ENCODE assay signal across 1 fruit fly cellular context in the genomic region with DNA sequence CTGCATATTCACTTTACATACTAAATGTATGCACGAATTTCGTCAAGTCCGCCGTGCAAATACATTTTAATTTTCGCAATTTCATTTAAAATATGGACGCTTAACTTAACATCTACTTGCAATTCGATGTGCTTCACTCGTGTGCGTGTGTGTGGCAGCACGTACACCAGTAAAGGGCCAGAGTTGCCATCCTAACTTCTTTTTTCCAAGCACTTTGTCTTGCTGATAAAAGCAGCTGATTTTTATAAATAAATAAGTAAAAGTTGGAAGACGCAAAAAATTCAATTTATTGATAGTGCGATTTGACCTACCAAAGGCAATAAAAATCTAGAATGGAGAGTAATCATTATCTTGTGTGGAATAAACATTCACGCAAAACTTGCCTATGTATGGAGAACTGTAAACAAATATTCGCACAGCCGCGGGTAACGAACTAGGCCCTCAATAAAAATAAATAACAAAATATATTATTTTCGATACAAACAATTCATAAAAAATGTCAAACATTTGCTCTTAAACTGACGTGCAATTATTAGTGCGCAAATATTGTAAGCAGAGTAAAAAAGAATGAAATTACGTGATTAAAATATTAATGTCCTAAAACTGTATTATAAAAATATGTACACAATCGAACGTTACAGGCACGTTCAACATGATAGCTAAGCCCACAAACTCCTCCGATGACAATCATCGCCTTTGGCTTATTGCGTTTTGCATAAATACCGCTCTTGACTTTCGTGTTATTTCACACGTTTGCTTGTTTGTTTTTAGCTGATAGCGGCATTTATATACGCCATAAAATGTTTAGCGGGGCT.
A peak's percentile ranks its signal among the peaks of the same experiment; 100 is the strongest.
TF ChIP-seq lines count a peak whose summit lies in the region.

No protein-coding gene starts in this region.

TF ChIP-seq in whole organism, embryonic, 481 proteins besides CTCF, POLR2A, EP300 and RAD21 (continued from another document and continues in another):
- TF ChIP-seq CG7271 (tag; optimal IDR thresholded peaks at IDR 0.05; lab: Kevin White, UChicago) = no peak
- no peak for TF ChIP-seq CG4360 (GFP tag; IDR thresholded peaks at IDR 0.05; lab: Robert Waterston, UW)
- no peak; the same call in 1 of the 2 replicates for TF ChIP-seq Ravus (GFP tag; IDR thresholded peaks at IDR 0.05; lab: Robert Waterston, UW)
- peak; percentile 58 for TF ChIP-seq nom (GFP tag; optimal IDR thresholded peaks at IDR 0.05; lab: Kevin White, UChicago)
- no peak for TF ChIP-seq CG7987 (GFP tag; optimal IDR thresholded peaks at IDR 0.05; lab: Kevin White, UChicago)
- TF ChIP-seq CoRest (tag; optimal IDR thresholded peaks at IDR 0.05; lab: Kevin White, UChicago) = peak; percentile 85
- no peak for TF ChIP-seq pzg (GFP tag; optimal IDR thresholded peaks at IDR 0.05; lab: Kevin White, UChicago)
- peak; percentile 87 for TF ChIP-seq row (GFP tag; IDR thresholded peaks at IDR 0.05; lab: Robert Waterston, UW)
- TF ChIP-seq CG10274 (GFP tag; optimal IDR thresholded peaks at IDR 0.05; lab: Kevin White, UChicago) = no peak
- TF ChIP-seq crp (GFP tag; optimal IDR thresholded peaks at IDR 0.05; lab: Kevin White, UChicago) = peak in 1 of 2 experiments; percentile 48
- peak; percentile 79 for TF ChIP-seq bcd (GFP tag; optimal IDR thresholded peaks at IDR 0.05; lab: Kevin White, UChicago)
- no peak for TF ChIP-seq Nf-YA (GFP tag; IDR thresholded peaks at IDR 0.05; lab: Robert Waterston, UW)
- peak; percentile 45; the same call in 1 of the 2 replicates for TF ChIP-seq al (GFP tag; IDR thresholded peaks at IDR 0.05; lab: Robert Waterston, UW)
- no peak for TF ChIP-seq CG2129 (GFP tag; IDR thresholded peaks at IDR 0.05; lab: Robert Waterston, UW; ENCODE audit: partially characterized antibody)
- peak; percentile 60 for TF ChIP-seq fd96Cb (tag; optimal IDR thresholded peaks at IDR 0.05; lab: Kevin White, UChicago)
- peak; percentile 52; the same call in 1 of the 3 replicates for TF ChIP-seq ase (GFP tag; IDR thresholded peaks at IDR 0.05; lab: Robert Waterston, UW)
- TF ChIP-seq CG7745 (tag; optimal IDR thresholded peaks at IDR 0.05; lab: Kevin White, UChicago) = no peak
- no peak for TF ChIP-seq da (GFP tag; optimal IDR thresholded peaks at IDR 0.05; lab: Kevin White, UChicago)
- no peak for TF ChIP-seq Sry-δ (GFP tag; optimal IDR thresholded peaks at IDR 0.05; lab: Kevin White, UChicago)
- no peak for TF ChIP-seq Myb (GFP tag; optimal IDR thresholded peaks at IDR 0.05; lab: Kevin White, UChicago)
- peak; percentile 40 for TF ChIP-seq oc (tag; optimal IDR thresholded peaks at IDR 0.05; lab: Kevin White, UChicago)
- peak; percentile 35; the same call in 1 of the 2 replicates for TF ChIP-seq CG14667 (GFP tag; IDR thresholded peaks at IDR 0.05; lab: Robert Waterston, UW)
- TF ChIP-seq gcm (GFP tag; optimal IDR thresholded peaks at IDR 0.05; lab: Kevin White, UChicago) = peak; percentile 38
- peak; percentile 57 for TF ChIP-seq CG10147 (GFP tag; optimal IDR thresholded peaks at IDR 0.05; lab: Kevin White, UChicago)
- peak; percentile 62; the same call in 2 of the 3 replicates for TF ChIP-seq CG17361 (GFP tag; IDR thresholded peaks at IDR 0.05; lab: Robert Waterston, UW)
- no peak for TF ChIP-seq Spps (tag; optimal IDR thresholded peaks at IDR 0.05; lab: Kevin White, UChicago)
- TF ChIP-seq CG11560 (tag; IDR thresholded peaks at IDR 0.05; lab: Robert Waterston, UW) = 0 out of 3 replicates have a peak, but pooled peaks have one; percentile 33
- TF ChIP-seq gce (GFP tag; IDR thresholded peaks at IDR 0.05; lab: Robert Waterston, UW) = no peak; the same call in 2 of the 3 replicates
- TF ChIP-seq Usf (GFP tag; optimal IDR thresholded peaks at IDR 0.05; lab: Kevin White, UChicago) = peak; percentile 60
- TF ChIP-seq Mes4 (GFP tag; optimal IDR thresholded peaks at IDR 0.05; lab: Kevin White, UChicago) = no peak
- peak; percentile 74 for TF ChIP-seq tio (GFP tag; optimal IDR thresholded peaks at IDR 0.05; lab: Kevin White, UChicago)
- peak; percentile 63 for TF ChIP-seq CG16815 (GFP tag; optimal IDR thresholded peaks at IDR 0.05; lab: Kevin White, UChicago)
- TF ChIP-seq dmrt11E (tag; optimal IDR thresholded peaks at IDR 0.05; lab: Kevin White, UChicago) = peak; percentile 53
- TF ChIP-seq croc (GFP tag; conservative IDR thresholded peaks at IDR 0.05; lab: Robert Waterston, UW) = no peak; the same call in 1 of the 3 replicates
- no peak for TF ChIP-seq CG7963 (GFP tag; IDR thresholded peaks at IDR 0.05; lab: Robert Waterston, UW; ENCODE audit: partially characterized antibody)
- TF ChIP-seq CG3281 (GFP tag; optimal IDR thresholded peaks at IDR 0.05; lab: Kevin White, UChicago) = peak; percentile 91
- TF ChIP-seq Hr78 (GFP tag; optimal IDR thresholded peaks at IDR 0.05; lab: Kevin White, UChicago) = no peak
- TF ChIP-seq abd-A (tag; optimal IDR thresholded peaks at IDR 0.05; lab: Kevin White, UChicago) = no peak
- TF ChIP-seq CG13287 (GFP tag; IDR thresholded peaks at IDR 0.05; lab: Robert Waterston, UW; ENCODE audit: partially characterized antibody) = peak; percentile 11; the same call in 1 of the 2 replicates
- TF ChIP-seq vvl (GFP tag; IDR thresholded peaks at IDR 0.05; lab: Robert Waterston, UW) = peak; percentile 37
- peak; percentile 15; the same call in 1 of the 2 replicates for TF ChIP-seq E2f2 (GFP tag; IDR thresholded peaks at IDR 0.05; lab: Robert Waterston, UW)
- peak; percentile 52 for TF ChIP-seq CG18262 (tag; optimal IDR thresholded peaks at IDR 0.05; lab: Kevin White, UChicago)
- no peak for TF ChIP-seq Doc3 (GFP tag; IDR thresholded peaks at IDR 0.05; lab: Robert Waterston, UW; ENCODE audit: partially characterized antibody)
- TF ChIP-seq ro (GFP tag; IDR thresholded peaks at IDR 0.05; lab: Robert Waterston, UW) = no peak
- peak; percentile 64 for TF ChIP-seq HmgZ (tag; optimal IDR thresholded peaks at IDR 0.05; lab: Kevin White, UChicago)
- TF ChIP-seq MBD-R2 (GFP tag; IDR thresholded peaks at IDR 0.05; lab: Robert Waterston, UW) = 0 out of 2 replicates have a peak, but pooled peaks have one; percentile 24
- no peak for TF ChIP-seq Hr39 (optimal IDR thresholded peaks at IDR 0.05; lab: Kevin White, UChicago)
- no peak for TF ChIP-seq unc-4 (GFP tag; IDR thresholded peaks at IDR 0.05; lab: Robert Waterston, UW; ENCODE audit: partially characterized antibody)
- TF ChIP-seq CG1832 (GFP tag; optimal IDR thresholded peaks at IDR 0.05; lab: Kevin White, UChicago) = no peak
- peak; percentile 20 for TF ChIP-seq CG15601 (tag; optimal IDR thresholded peaks at IDR 0.05; lab: Kevin White, UChicago)
- no peak for TF ChIP-seq shn (GFP tag; optimal IDR thresholded peaks at IDR 0.05; lab: Kevin White, UChicago)
- TF ChIP-seq CG7786 (GFP tag; optimal IDR thresholded peaks at IDR 0.05; lab: Kevin White, UChicago) = no peak
- peak; percentile 38 for TF ChIP-seq CG14710 (tag; optimal IDR thresholded peaks at IDR 0.05; lab: Kevin White, UChicago)
- 0 out of 3 replicates have a peak, but pooled peaks have one; percentile 25 for TF ChIP-seq otp (GFP tag; IDR thresholded peaks at IDR 0.05; lab: Robert Waterston, UW)
- TF ChIP-seq CG15479 (GFP tag; optimal IDR thresholded peaks at IDR 0.05; lab: Kevin White, UChicago) = no peak
- peak; percentile 64; the same call in 1 of the 2 replicates for TF ChIP-seq Awh (GFP tag; IDR thresholded peaks at IDR 0.05; lab: Robert Waterston, UW)
- TF ChIP-seq CG3065 (GFP tag; optimal IDR thresholded peaks at IDR 0.05; lab: Kevin White, UChicago) = no peak
- no peak for TF ChIP-seq hkb (optimal IDR thresholded peaks at IDR 0.05; lab: Kevin White, UChicago)
- peak; percentile 82; the same call in 1 of the 2 replicates for TF ChIP-seq hkb (GFP tag; IDR thresholded peaks at IDR 0.05; lab: Robert Waterston, UW)
- TF ChIP-seq Nf-YB (GFP tag; optimal IDR thresholded peaks at IDR 0.05; lab: Kevin White, UChicago) = peak; percentile 52
- peak; percentile 63 for TF ChIP-seq CG3847 (GFP tag; IDR thresholded peaks at IDR 0.05; lab: Robert Waterston, UW)
- no peak for TF ChIP-seq CG9797 (GFP tag; optimal IDR thresholded peaks at IDR 0.05; lab: Kevin White, UChicago)
- TF ChIP-seq Atf-2 (GFP tag; optimal IDR thresholded peaks at IDR 0.05; lab: Kevin White, UChicago) = no peak
- no peak for TF ChIP-seq Dfd (GFP tag; optimal IDR thresholded peaks at IDR 0.05; lab: Kevin White, UChicago)
- no peak for TF ChIP-seq tx (GFP tag; optimal IDR thresholded peaks at IDR 0.05; lab: Kevin White, UChicago)
- no peak for TF ChIP-seq Eip74EF (GFP tag; optimal IDR thresholded peaks at IDR 0.05; lab: Kevin White, UChicago)
- TF ChIP-seq CG2889 (GFP tag; IDR thresholded peaks at IDR 0.05; lab: Robert Waterston, UW) = peak; percentile 76
- TF ChIP-seq CG12769 (tag; optimal IDR thresholded peaks at IDR 0.05; lab: Kevin White, UChicago) = peak; percentile 27
- TF ChIP-seq CG15073 (GFP tag; optimal IDR thresholded peaks at IDR 0.05; lab: Kevin White, UChicago) = no peak
- TF ChIP-seq CG6272 (GFP tag; IDR thresholded peaks at IDR 0.05; lab: Robert Waterston, UW) = no peak
- peak; percentile 14; the same call in 1 of the 2 replicates for TF ChIP-seq ssp (GFP tag; IDR thresholded peaks at IDR 0.05; lab: Robert Waterston, UW)
- peak; percentile 71 for TF ChIP-seq CG13894 (tag; optimal IDR thresholded peaks at IDR 0.05; lab: Kevin White, UChicago)
- no peak for TF ChIP-seq HLHmδ (GFP tag; optimal IDR thresholded peaks at IDR 0.05; lab: Kevin White, UChicago)
- no peak for TF ChIP-seq CG3163 (GFP tag; optimal IDR thresholded peaks at IDR 0.05; lab: Kevin White, UChicago)
- no peak for TF ChIP-seq Dad (GFP tag; optimal IDR thresholded peaks at IDR 0.05; lab: Kevin White, UChicago)
- peak; percentile 86 for TF ChIP-seq CG34376 (GFP tag; optimal IDR thresholded peaks at IDR 0.05; lab: Kevin White, UChicago)
- peak; percentile 81 for TF ChIP-seq grau (tag; optimal IDR thresholded peaks at IDR 0.05; lab: Kevin White, UChicago)
- peak; percentile 39 for TF ChIP-seq CG15696 (tag; optimal IDR thresholded peaks at IDR 0.05; lab: Kevin White, UChicago)
- no peak for TF ChIP-seq TFAM (GFP tag; optimal IDR thresholded peaks at IDR 0.05; lab: Kevin White, UChicago)
- TF ChIP-seq Fer2 (tag; optimal IDR thresholded peaks at IDR 0.05; lab: Kevin White, UChicago) = peak; percentile 5
- TF ChIP-seq Opbp (GFP tag; IDR thresholded peaks at IDR 0.05; lab: Robert Waterston, UW; ENCODE audit: partially characterized antibody) = no peak
- TF ChIP-seq CG1603 (tag; optimal IDR thresholded peaks at IDR 0.05; lab: Kevin White, UChicago) = no peak
- TF ChIP-seq ranshi (GFP tag; IDR thresholded peaks at IDR 0.05; lab: Robert Waterston, UW) = peak; percentile 58; the same call in 1 of the 2 replicates
- 0 out of 2 replicates have a peak, but pooled peaks have one; percentile 26 for TF ChIP-seq CG17612 (GFP tag; IDR thresholded peaks at IDR 0.05; lab: Robert Waterston, UW)
- TF ChIP-seq CG10462 (GFP tag; optimal IDR thresholded peaks at IDR 0.05; lab: Kevin White, UChicago) = peak; percentile 18
- TF ChIP-seq Dip3 (GFP tag; optimal IDR thresholded peaks at IDR 0.05; lab: Kevin White, UChicago) = peak; percentile 44
- peak; percentile 51 for TF ChIP-seq CG8281 (tag; optimal IDR thresholded peaks at IDR 0.05; lab: Kevin White, UChicago)
- TF ChIP-seq CG4730 (GFP tag; IDR thresholded peaks at IDR 0.05; lab: Robert Waterston, UW) = no peak
- TF ChIP-seq CG13775 (GFP tag; optimal IDR thresholded peaks at IDR 0.05; lab: Kevin White, UChicago) = peak; percentile 77
- TF ChIP-seq CG11696 (GFP tag; IDR thresholded peaks at IDR 0.05; lab: Robert Waterston, UW) = peak; percentile 97
- TF ChIP-seq C15 (GFP tag; IDR thresholded peaks at IDR 0.05; lab: Robert Waterston, UW) = no peak
- no peak for TF ChIP-seq pita (GFP tag; optimal IDR thresholded peaks at IDR 0.05; lab: Kevin White, UChicago)
- peak; percentile 55 for TF ChIP-seq odd (GFP tag; optimal IDR thresholded peaks at IDR 0.05; lab: Kevin White, UChicago)
- TF ChIP-seq ttk (GFP tag; IDR thresholded peaks at IDR 0.05; lab: Robert Waterston, UW) = 0 out of 2 replicates have a peak, but pooled peaks have one; percentile 20
- TF ChIP-seq phol (tag; optimal IDR thresholded peaks at IDR 0.05; lab: Kevin White, UChicago) = peak; percentile 71
- no peak for TF ChIP-seq CG8089 (GFP tag; optimal IDR thresholded peaks at IDR 0.05; lab: Kevin White, UChicago)
- peak; percentile 37; the same call in 1 of the 2 replicates for TF ChIP-seq CG14441 (GFP tag; IDR thresholded peaks at IDR 0.05; lab: Robert Waterston, UW)
- no peak; the same call in 2 of the 3 replicates for TF ChIP-seq ken (GFP tag; IDR thresholded peaks at IDR 0.05; lab: Robert Waterston, UW)
- peak; percentile 30 for TF ChIP-seq zen (tag; optimal IDR thresholded peaks at IDR 0.05; lab: Kevin White, UChicago)
- peak; percentile 67 for TF ChIP-seq Ssrp (tag; optimal IDR thresholded peaks at IDR 0.05; lab: Kevin White, UChicago)
- no peak for TF ChIP-seq Side (GFP tag; optimal IDR thresholded peaks at IDR 0.05; lab: Kevin White, UChicago)
- TF ChIP-seq Ada2b (GFP tag; IDR thresholded peaks at IDR 0.05; lab: Robert Waterston, UW) = peak; percentile 59
- no peak for TF ChIP-seq dati (GFP tag; IDR thresholded peaks at IDR 0.05; lab: Robert Waterston, UW)
- peak; percentile 32 for TF ChIP-seq tin (GFP tag; optimal IDR thresholded peaks at IDR 0.05; lab: Kevin White, UChicago)
- peak; percentile 73 for TF ChIP-seq CG10543 (GFP tag; optimal IDR thresholded peaks at IDR 0.05; lab: Kevin White, UChicago)
- TF ChIP-seq stwl (tag; optimal IDR thresholded peaks at IDR 0.05; lab: Kevin White, UChicago) = peak; percentile 44
- peak; percentile 50 for TF ChIP-seq HLH3B (GFP tag; IDR thresholded peaks at IDR 0.05; lab: Robert Waterston, UW)
- TF ChIP-seq salm (tag; optimal IDR thresholded peaks at IDR 0.05; lab: Kevin White, UChicago) = no peak
- peak in 2 of 3 experiments; percentile 56 to 63 for TF ChIP-seq lola (GFP tag; optimal IDR thresholded peaks at IDR 0.05; lab: Kevin White, UChicago)
- TF ChIP-seq CG32767 (GFP tag; IDR thresholded peaks at IDR 0.05; lab: Robert Waterston, UW) = peak; percentile 39; the same call in 1 of the 2 replicates
- TF ChIP-seq Elba2 (GFP tag; optimal IDR thresholded peaks at IDR 0.05; lab: Kevin White, UChicago) = no peak
- peak; percentile 43; the same call in 1 of the 2 replicates for TF ChIP-seq rib (GFP tag; IDR thresholded peaks at IDR 0.05; lab: Robert Waterston, UW)
- no peak for TF ChIP-seq CG10959 (GFP tag; IDR thresholded peaks at IDR 0.05; lab: Robert Waterston, UW)
- TF ChIP-seq Trl (optimal IDR thresholded peaks at IDR 0.05; lab: Kevin White, UChicago) = no peak
- no peak for TF ChIP-seq Trl (GFP tag; optimal IDR thresholded peaks at IDR 0.05; lab: Kevin White, UChicago)
- TF ChIP-seq seq (GFP tag; IDR thresholded peaks at IDR 0.05; lab: Robert Waterston, UW) = peak; percentile 76
- TF ChIP-seq CG12942 (GFP tag; optimal IDR thresholded peaks at IDR 0.05; lab: Kevin White, UChicago) = peak; percentile 20
- peak; percentile 38 for TF ChIP-seq slou (GFP tag; optimal IDR thresholded peaks at IDR 0.05; lab: Kevin White, UChicago)
- TF ChIP-seq CrebB (tag; optimal IDR thresholded peaks at IDR 0.05; lab: Kevin White, UChicago) = peak; percentile 39
